Worm (Caenorhabditis elegans): ENCODE data around the gene T24E12.2.

The T24E12.2 gene

DNA sequence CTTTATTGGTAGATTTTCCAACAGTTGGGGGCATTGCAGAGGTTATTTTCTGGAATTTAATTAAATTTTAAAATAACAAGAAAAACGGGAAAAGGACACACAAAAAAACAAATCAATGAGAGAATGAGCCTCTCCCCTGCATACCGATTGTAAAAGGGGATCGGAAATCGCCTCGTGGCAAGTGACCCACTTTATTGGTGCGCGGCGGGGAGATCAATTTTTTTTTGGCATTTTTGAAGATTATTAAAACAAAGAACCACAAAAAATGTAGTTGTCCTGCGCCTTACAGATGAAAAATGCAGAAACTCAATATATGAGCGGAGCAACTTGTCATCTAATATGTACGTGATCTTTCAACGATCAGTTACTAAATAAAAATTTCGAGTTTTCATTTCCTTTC lies 38.5 kb downstream of the T24E12.2 start, which contains the start of gene F54D10.7:
Gene F54D10.7 (minus strand): TSS at position 49 of the 400 bp plus-strand sequence.
- no peak for TF ChIP-seq Y116A8C.19 (tag; optimal IDR thresholded peaks at IDR 0.05; ENCODE audit: borderline replicate concordance)
- no peak for TF ChIP-seq efl-1 (optimal IDR thresholded peaks at IDR 0.05)
- TF ChIP-seq efl-1 (GFP tag; optimal IDR thresholded peaks at IDR 0.05 in 1 of 2): peak in 1 of 2 experiments; percentile 58
- no peak for TF ChIP-seq nhr-12 (tag; optimal IDR thresholded peaks at IDR 0.05)

DNA sequence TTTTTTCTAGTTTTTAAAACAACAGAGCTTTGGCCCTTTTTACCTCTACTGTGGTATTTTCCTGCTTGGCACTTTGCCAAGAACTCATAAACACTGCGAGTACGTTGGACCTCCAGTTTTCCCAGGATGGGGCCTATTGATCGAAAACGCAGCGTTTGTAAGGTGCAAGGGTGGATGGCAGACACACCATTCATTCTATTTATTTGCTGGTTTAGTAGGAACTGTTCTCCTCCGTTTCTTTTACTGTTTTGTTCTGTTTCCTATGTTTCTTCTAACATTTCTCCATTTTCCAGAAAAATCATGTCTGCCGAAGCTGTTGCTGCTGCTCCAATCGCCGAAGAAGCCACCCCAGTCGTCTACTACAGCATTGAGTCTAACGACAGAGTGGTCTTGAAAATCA lies 41.1 kb downstream of the T24E12.2 start, which contains the start of gene skr-15:
Gene skr-15 (plus strand): TSS at position 301 of the 400 bp plus-strand sequence.
- TF ChIP-seq sox-4 (tag; optimal IDR thresholded peaks at IDR 0.05) (no peak), nhr-76 (tag; optimal IDR thresholded peaks at IDR 0.05) (no peak), alr-1 (tag; optimal IDR thresholded peaks at IDR 0.05; ENCODE audit: borderline replicate concordance) (no peak), nhr-20 (tag; optimal IDR thresholded peaks at IDR 0.05) (no peak), blmp-1 (tag; optimal IDR thresholded peaks at IDR 0.05) (no peak), ceh-82 (tag; optimal IDR thresholded peaks at IDR 0.05) (no peak), nhr-19 (GFP tag; conservative IDR thresholded peaks at IDR 0.05) (no peak)

DNA sequence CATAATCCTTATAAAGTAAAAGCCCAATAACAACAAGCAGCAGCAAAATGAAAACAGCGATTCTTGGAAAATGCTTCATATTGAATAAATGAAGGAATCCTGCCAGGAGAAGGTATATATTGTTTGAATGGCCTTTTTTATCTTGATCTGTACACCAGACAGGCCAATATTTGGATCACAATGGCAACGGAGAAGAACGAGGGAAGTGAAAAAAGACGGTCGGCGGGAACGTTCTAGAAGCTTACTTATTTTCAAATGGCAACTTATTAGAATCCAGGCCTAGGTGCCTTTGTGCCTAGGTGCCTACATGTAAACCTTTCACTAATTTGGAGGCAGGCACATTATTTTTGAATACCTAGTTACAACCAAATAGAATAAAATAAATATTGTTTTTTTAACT lies 45.1 kb downstream of the T24E12.2 start, which contains the start of gene F54D10.8:
Gene F54D10.8 (minus strand): TSS at position 101 of the 400 bp plus-strand sequence.
- no peak for TF ChIP-seq ceh-8 (GFP tag; optimal IDR thresholded peaks at IDR 0.05)
- TF ChIP-seq pqm-1 (tag; optimal IDR thresholded peaks at IDR 0.05): no peak
- TF ChIP-seq sox-4 (tag; optimal IDR thresholded peaks at IDR 0.05): no peak
- TF ChIP-seq nhr-237 (tag; optimal IDR thresholded peaks at IDR 0.05): no peak
- TF ChIP-seq zag-1 (tag; optimal IDR thresholded peaks at IDR 0.05): no peak
- TF ChIP-seq ceh-88 (GFP tag; IDR thresholded peaks at IDR 0.05): no peak
- TF ChIP-seq egl-27 (tag; optimal IDR thresholded peaks at IDR 0.05): no peak
- TF ChIP-seq sup-37 (GFP tag; optimal IDR thresholded peaks at IDR 0.05): no peak
- no peak for TF ChIP-seq fos-1 (tag; optimal IDR thresholded peaks at IDR 0.05)
- TF ChIP-seq nhr-20 (tag; optimal IDR thresholded peaks at IDR 0.05): no peak
- TF ChIP-seq jun-1 (tag; optimal IDR thresholded peaks at IDR 0.05): no peak
- TF ChIP-seq ces-1 (GFP tag; optimal IDR thresholded peaks at IDR 0.05): no peak
- no peak for TF ChIP-seq nhr-76 (tag; optimal IDR thresholded peaks at IDR 0.05)
- no peak for TF ChIP-seq ceh-82 (tag; optimal IDR thresholded peaks at IDR 0.05)
- TF ChIP-seq C16A3.4 (tag; optimal IDR thresholded peaks at IDR 0.05): no peak
- no peak for TF ChIP-seq egl-13 (tag; optimal IDR thresholded peaks at IDR 0.05)
- TF ChIP-seq rnt-1 (tag; optimal IDR thresholded peaks at IDR 0.05): no peak
- TF ChIP-seq elt-3 (tag; optimal IDR thresholded peaks at IDR 0.05): no peak

DNA sequence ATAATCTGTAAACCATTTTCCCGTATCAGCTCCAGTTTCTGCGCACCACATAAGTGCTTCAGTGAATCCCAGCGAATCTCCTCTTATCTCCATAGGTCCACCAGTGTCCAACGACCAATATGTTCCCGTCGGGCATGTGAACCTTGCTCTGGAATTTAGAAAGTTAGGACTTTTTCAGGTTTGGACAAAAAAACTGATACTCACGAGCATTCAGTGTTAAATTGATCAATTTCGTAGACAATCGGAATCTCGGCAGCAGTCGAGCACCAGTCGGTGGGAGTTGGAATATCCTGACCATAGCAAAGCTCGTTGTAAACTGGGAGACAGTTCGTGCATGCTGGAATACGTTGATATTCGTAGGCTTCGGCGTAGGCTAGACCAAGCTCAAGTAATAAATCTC lies 46.9 kb downstream of the T24E12.2 start:
- TF ChIP-seq vab-15 (tag; optimal IDR thresholded peaks at IDR 0.05) (no peak), fos-1 (tag; optimal IDR thresholded peaks at IDR 0.05) (no peak), nhr-84 (tag; optimal IDR thresholded peaks at IDR 0.05) (no peak), F16B12.6 (tag; optimal IDR thresholded peaks at IDR 0.05) (no peak), mef-2 (tag; optimal IDR thresholded peaks at IDR 0.05) (no peak), nhr-77 (tag; optimal IDR thresholded peaks at IDR 0.05) (no peak), zag-1 (tag; optimal IDR thresholded peaks at IDR 0.05) (no peak), mab-9 (GFP tag; IDR thresholded peaks at IDR 0.05) (no peak), nhr-20 (tag; optimal IDR thresholded peaks at IDR 0.05) (no peak), ceh-88 (GFP tag; IDR thresholded peaks at IDR 0.05) (no peak), ceh-90 (tag; optimal IDR thresholded peaks at IDR 0.05) (no peak)

- no peak for TF ChIP-seq jun-1 (tag; optimal IDR thresholded peaks at IDR 0.05)
- TF ChIP-seq blmp-1 (tag; optimal IDR thresholded peaks at IDR 0.05): peak; percentile 26
Measured at ce11 chrII:3832383-3832782, 49.6 kb downstream of the T24E12.2 start, which contains the start of gene F54D10.9. F54D10.9 (minus strand) TSS chrII:3832483.
